Worm (Caenorhabditis elegans): ENCODE measurements around the gene nep-23.

DNA sequence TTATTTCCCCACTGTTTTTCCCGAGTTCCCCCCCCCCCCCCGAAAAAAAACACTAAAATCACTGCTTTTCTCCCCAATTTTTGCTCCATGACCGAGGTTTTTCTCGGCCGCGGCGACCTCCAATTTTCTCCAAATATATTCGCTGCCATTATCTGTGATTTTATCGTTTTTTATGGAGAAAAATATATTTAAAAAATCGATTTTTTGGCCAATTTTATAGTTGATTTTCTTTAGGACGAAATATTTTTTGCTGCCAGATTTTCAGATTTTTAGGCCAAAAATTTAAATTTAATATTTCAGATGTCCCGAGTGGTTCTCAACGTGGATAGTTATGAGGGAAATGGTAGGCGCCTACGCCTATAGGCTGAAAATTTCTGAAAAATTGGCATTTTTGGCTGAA, 29.6 kb downstream of the nep-23 start, which contains the start of gene rad-54.B:
- TF ChIP-seq gmeb-1 (tag; optimal IDR thresholded peaks at IDR 0.05) (no peak), mdl-1 (tag; optimal IDR thresholded peaks at IDR 0.05) (no peak), egl-27 (tag; optimal IDR thresholded peaks at IDR 0.05) (no peak), unc-39 (tag; optimal IDR thresholded peaks at IDR 0.05) (no peak)
